Worm (Caenorhabditis elegans): ENCODE measurements around the gene nhr-103.

nhr-103 gene

ce11 chrV:2235848-2236247 is 10.6 kb downstream of the nhr-103 start, which contains the start of gene cyp-33C4 (continued):
- TF ChIP-seq efl-1 (optimal IDR thresholded peaks at IDR 0.05), result peak; percentile 26 to 48
- TF ChIP-seq efl-1 (GFP tag; optimal IDR thresholded peaks at IDR 0.05 in 1 of 2), result peak; percentile 13 to 82

ce11 chrV:2238012-2238411 is 12.8 kb downstream of the nhr-103 start:
- TF ChIP-seq mdl-1 (tag; optimal IDR thresholded peaks at IDR 0.05) (no peak), nhr-20 (tag; optimal IDR thresholded peaks at IDR 0.05) (peak; percentile 71), mep-1 (tag; optimal IDR thresholded peaks at IDR 0.05) (no peak), lin-35 (GFP tag; optimal IDR thresholded peaks at IDR 0.05) (peak in 1 of 2 experiments; percentile 23), sup-37 (GFP tag; optimal IDR thresholded peaks at IDR 0.05) (no peak), elt-3 (tag; optimal IDR thresholded peaks at IDR 0.05) (peak in 2 of 6 experiments; percentile 5 to 74)

ce11 chrV:2242630-2243029 is 17.4 kb downstream of the nhr-103 start, which contains the start of gene cyp-33C3:
cyp-33C3 (plus strand) TSS chrV:2242778.
- TF ChIP-seq sptf-1 (tag; optimal IDR thresholded peaks at IDR 0.05) (no peak), elt-2 (tag; optimal IDR thresholded peaks at IDR 0.05) (no peak), C04F5.9 (tag; optimal IDR thresholded peaks at IDR 0.05) (no peak), lin-14 (GFP tag; optimal IDR thresholded peaks at IDR 0.05) (peak; percentile 56), pag-3 (tag; optimal IDR thresholded peaks at IDR 0.05; ENCODE audit: borderline replicate concordance, insufficient read depth) (no peak), swsn-7 (tag; optimal IDR thresholded peaks at IDR 0.05) (no peak), aha-1 (tag; optimal IDR thresholded peaks at IDR 0.05) (no peak), ceh-8 (GFP tag; optimal IDR thresholded peaks at IDR 0.05) (no peak), efl-3 (GFP tag; optimal IDR thresholded peaks at IDR 0.05) (no peak), fos-1 (tag; optimal IDR thresholded peaks at IDR 0.05) (no peak), lin-15B (tag; optimal IDR thresholded peaks at IDR 0.05) (no peak), C34B4.2 (tag; optimal IDR thresholded peaks at IDR 0.05) (no peak), nhr-90 (tag; optimal IDR thresholded peaks at IDR 0.05; ENCODE audit: poor library complexity) (no peak), dpl-1 (GFP tag; optimal IDR thresholded peaks at IDR 0.05) (no peak), elt-3 (tag; optimal IDR thresholded peaks at IDR 0.05) (peak in 1 of 6 experiments; percentile 21), blmp-1 (tag; optimal IDR thresholded peaks at IDR 0.05) (peak; percentile 48), efl-1 (optimal IDR thresholded peaks at IDR 0.05) (no peak), efl-1 (GFP tag; optimal IDR thresholded peaks at IDR 0.05 in 1 of 2) (no peak), pax-3 (tag; optimal IDR thresholded peaks at IDR 0.05) (no peak), nhr-20 (tag; optimal IDR thresholded peaks at IDR 0.05) (peak; percentile 17), nhr-47 (tag; optimal IDR thresholded peaks at IDR 0.05) (no peak), mab-9 (GFP tag; IDR thresholded peaks at IDR 0.05) (no peak), ama-1 (optimal IDR thresholded peaks at IDR 0.05) (no peak), pqm-1 (tag; optimal IDR thresholded peaks at IDR 0.05) (no peak), ceh-63 (GFP tag; optimal IDR thresholded peaks at IDR 0.05) (no peak), ceh-82 (tag; optimal IDR thresholded peaks at IDR 0.05) (no peak), tlp-1 (tag; optimal IDR thresholded peaks at IDR 0.05) (no peak), ets-5 (GFP tag; IDR thresholded peaks at IDR 0.05) (no peak), rnt-1 (tag; optimal IDR thresholded peaks at IDR 0.05) (no peak)

ce11 chrV:2244751-2245150 is 19.5 kb downstream of the nhr-103 start, which contains the start of gene cyp-33C5:
cyp-33C5 (plus strand) TSS chrV:2245004.
- peak; percentile 62 for TF ChIP-seq blmp-1 (tag; optimal IDR thresholded peaks at IDR 0.05)
- TF ChIP-seq nhr-20 (tag; optimal IDR thresholded peaks at IDR 0.05), result peak; percentile 75
- peak in 1 of 2 experiments; percentile 16 for TF ChIP-seq lsy-2 (tag; optimal IDR thresholded peaks at IDR 0.05)
- TF ChIP-seq nhr-77 (tag; optimal IDR thresholded peaks at IDR 0.05), result peak; percentile 22
- TF ChIP-seq lin-35 (GFP tag; optimal IDR thresholded peaks at IDR 0.05), result peak in 1 of 2 experiments; percentile 31
- TF ChIP-seq efl-1 (optimal IDR thresholded peaks at IDR 0.05), result peak; percentile 43 to 59
- TF ChIP-seq efl-1 (GFP tag; optimal IDR thresholded peaks at IDR 0.05 in 1 of 2), result peak in 1 of 2 experiments; percentile 92
- TF ChIP-seq rnt-1 (tag; optimal IDR thresholded peaks at IDR 0.05), result peak; percentile 12
- peak; percentile 29 for TF ChIP-seq snu-23 (GFP tag; optimal IDR thresholded peaks at IDR 0.05)
- TF ChIP-seq nhr-85 (tag), result peak; percentile 67
- peak in 2 of 6 experiments; percentile 46 to 54 for TF ChIP-seq elt-3 (tag; optimal IDR thresholded peaks at IDR 0.05)
- no peak for TF ChIP-seq sox-4 (tag; optimal IDR thresholded peaks at IDR 0.05)
- peak in 1 of 3 experiments; percentile 17 for TF ChIP-seq ceh-82 (tag; optimal IDR thresholded peaks at IDR 0.05)
- no peak for TF ChIP-seq egl-27 (tag; optimal IDR thresholded peaks at IDR 0.05)
- no peak for TF ChIP-seq nhr-12 (tag; optimal IDR thresholded peaks at IDR 0.05)
- TF ChIP-seq fkh-4 (tag; optimal IDR thresholded peaks at IDR 0.05; ENCODE audit: borderline replicate concordance), result no peak
- no peak for TF ChIP-seq aha-1 (tag; optimal IDR thresholded peaks at IDR 0.05)
- TF ChIP-seq elt-2 (tag; optimal IDR thresholded peaks at IDR 0.05), result peak; percentile 11
- peak; percentile 84 for TF ChIP-seq lin-14 (GFP tag; optimal IDR thresholded peaks at IDR 0.05)
- no peak for TF ChIP-seq nhr-11 (tag; optimal IDR thresholded peaks at IDR 0.05)
